Worm (Caenorhabditis elegans) whole organism, L3 larva: Measurements from ENCODE around the gene meg-2.
A peak's percentile ranks its signal among the peaks of the same experiment; 100 is the strongest.

Source experiments
- aly-2 ChIP-seq: fragments of 150-350 bp; optimal IDR thresholded peaks from 2 replicates; lab custom pipeline; 2014; ENCODE audit warnings: missing biosample characterization, missing genetic modification characterization
- ama-1 ChIP-seq: fragments of 150-350 bp; optimal IDR thresholded peaks from 2 replicates; lab custom pipeline; 2018
- ceh-9 ChIP-seq: sonication (generic microtip); optimal IDR thresholded peaks from 2 replicates; lab custom pipeline; 2018; ENCODE audit warnings: missing biosample characterization, missing genetic modification characterization
- daf-12 ChIP-seq: fragments of 150-350 bp; optimal IDR thresholded peaks from 2 replicates; lab custom pipeline; 2014; ENCODE audit warnings: missing biosample characterization, missing genetic modification reagents, missing genetic modification characterization
- egl-5 ChIP-seq: fragments of 150-350 bp; optimal IDR thresholded peaks from 2 replicates; lab custom pipeline; 2017; ENCODE audit warnings: missing biosample characterization, missing genetic modification reagents, missing genetic modification characterization, inconsistent platforms
- elt-2 ChIP-seq: sonication (generic microtip); optimal IDR thresholded peaks from 2 replicates; lab custom pipeline; 2016; ENCODE audit warnings: missing genetic modification reagents, mild to moderate bottlenecking, missing genetic modification characterization, missing compliant biosample characterization
- elt-3 ChIP-seq, 3 experiments: fragments of 150-350 bp in 1 of 3; sonication (generic microtip) in 2 of 3; optimal IDR thresholded peaks; 2 replicates in 2 of 3; 4 replicates in 1 of 3; lab custom pipeline; 2014 to 2017; ENCODE audit warnings: missing biosample characterization in 3 of 3, missing genetic modification characterization in 3 of 3
- fkh-10 ChIP-seq: sonication (generic microtip); optimal IDR thresholded peaks from 2 replicates; lab custom pipeline; 2017; ENCODE audit warnings: missing biosample characterization, missing genetic modification reagents, missing genetic modification characterization
- fkh-2 ChIP-seq: fragments of 150-350 bp; optimal IDR thresholded peaks from 2 replicates; lab custom pipeline; 2014; ENCODE audit warnings: missing biosample characterization, missing genetic modification reagents, missing genetic modification characterization
- fos-1 ChIP-seq: fragments of 150-350 bp; optimal IDR thresholded peaks from 2 replicates; lab custom pipeline; 2014; ENCODE audit warnings: missing biosample characterization, missing genetic modification characterization
- hmg-11 ChIP-seq: sonication (generic microtip); optimal IDR thresholded peaks from 2 replicates; lab custom pipeline; 2016; ENCODE audit warnings: missing genetic modification characterization, missing compliant biosample characterization
- jun-1 ChIP-seq: fragments of 150-350 bp; optimal IDR thresholded peaks from 2 replicates; lab custom pipeline; 2014; ENCODE audit warnings: missing biosample characterization, missing genetic modification reagents, missing genetic modification characterization
- lin-15B ChIP-seq: fragments of 150-350 bp; optimal IDR thresholded peaks from 2 replicates; lab custom pipeline; 2014; ENCODE audit warnings: missing biosample characterization, missing genetic modification characterization
- nfya-1 ChIP-seq: sonication (generic microtip); optimal IDR thresholded peaks from 2 replicates; lab custom pipeline; 2017; ENCODE audit warnings: missing genetic modification characterization, mild to moderate bottlenecking, missing compliant biosample characterization, antibody characterized with exemption, moderate library complexity; ENCODE audit not compliant: insufficient read depth
- nhr-11 ChIP-seq: fragments of 150-350 bp; optimal IDR thresholded peaks from 2 replicates; lab custom pipeline; 2014; ENCODE audit warnings: missing biosample characterization, missing genetic modification characterization
- nhr-25 ChIP-seq: sonication (generic microtip); optimal IDR thresholded peaks from 2 replicates; lab custom pipeline; 2017; ENCODE audit warnings: missing biosample characterization, missing genetic modification characterization
- nhr-43 ChIP-seq: sonication (generic microtip); optimal IDR thresholded peaks from 2 replicates; lab custom pipeline; 2016; ENCODE audit warnings: mild to moderate bottlenecking, missing genetic modification characterization, missing compliant biosample characterization; ENCODE audit not compliant: poor library complexity, severe bottlenecking
- pha-4 ChIP-seq: fragments of 150-350 bp; optimal IDR thresholded peaks from 2 replicates; lab custom pipeline; 2014; ENCODE audit warnings: missing biosample characterization, missing genetic modification reagents, missing genetic modification characterization
- pqm-1 ChIP-seq: fragments of 150-350 bp; optimal IDR thresholded peaks from 2 replicates; lab custom pipeline; 2017; ENCODE audit warnings: missing biosample characterization, missing genetic modification characterization, inconsistent platforms
- skn-1 ChIP-seq: fragments of 150-350 bp; optimal IDR thresholded peaks from 2 replicates; lab custom pipeline; 2014; ENCODE audit warnings: missing biosample characterization, missing genetic modification characterization
- snpc-4 ChIP-seq: fragments of 150-350 bp; optimal IDR thresholded peaks from 2 replicates; lab custom pipeline; 2014; ENCODE audit warnings: missing biosample characterization, missing genetic modification characterization
- tbx-2 ChIP-seq: sonication (generic microtip); optimal IDR thresholded peaks from 2 replicates; lab custom pipeline; 2016; ENCODE audit warnings: mild to moderate bottlenecking, missing genetic modification characterization, missing compliant biosample characterization
- unc-62 ChIP-seq: fragments of 150-350 bp; sonication (generic microtip); optimal IDR thresholded peaks from 4 replicates; lab custom pipeline; 2014; ENCODE audit warnings: missing biosample characterization, missing genetic modification reagents, missing genetic modification characterization
- zag-1 ChIP-seq: fragments of 150-350 bp; optimal IDR thresholded peaks from 2 replicates; lab custom pipeline; 2014; ENCODE audit warnings: missing biosample characterization, missing genetic modification characterization
- ztf-11 ChIP-seq: fragments of 150-350 bp; optimal IDR thresholded peaks from 2 replicates; lab custom pipeline; 2014; ENCODE audit warnings: missing biosample characterization, missing genetic modification characterization

The meg-2 gene

ce11 chrX:13893256-13893655, 32.7 kb downstream of the meg-2 start, which contains the start of gene sra-37:
TSS of gene sra-37 (minus strand) at chrX:13893356.
- TF ChIP-seq pqm-1 (tag; lab: Kevin White, UChicago) (no peak), nhr-11 (no peak), fos-1 (tag; lab: Kevin White, UChicago) (no peak), elt-3 (tag; optimal IDR thresholded peaks at IDR 0.05; lab: Kevin White, UChicago) (no peak), aly-2 (tag; lab: Kevin White, UChicago) (no peak), nhr-25 (tag; lab: Kevin White, UChicago) (no peak), nfya-1 (tag; lab: Kevin White, UChicago) (no peak), daf-12 (no peak), ztf-11 (tag; lab: Kevin White, UChicago) (no peak)

ce11 chrX:13886195-13886594, 39.7 kb downstream of the meg-2 start:
- TF ChIP-seq elt-3 (tag; optimal IDR thresholded peaks at IDR 0.05; lab: Kevin White, UChicago) (no peak), ama-1 (no peak)
- TF ChIP-seq, all 47 proteins: peak for 0

- no peak for TF ChIP-seq nfya-1 (tag; lab: Kevin White, UChicago)
- no peak for TF ChIP-seq ceh-9 (tag; lab: Kevin White, UChicago)
- no peak for TF ChIP-seq fkh-10 (GFP tag; lab: Kevin White, UChicago)
- peak; percentile 73 for TF ChIP-seq pqm-1 (tag; lab: Kevin White, UChicago)
- TF ChIP-seq pha-4 = peak; percentile 72
- TF ChIP-seq jun-1 = peak; percentile 12
- TF ChIP-seq elt-2 = peak; percentile 80
Measured at ce11 chrX:13885131-13885530, 40.8 kb downstream of the meg-2 start.

ce11 chrX:13884157-13884556, 41.8 kb downstream of the meg-2 start:
- TF ChIP-seq egl-5 (peak; percentile 76), elt-2 (peak; percentile 72), elt-3 (tag; optimal IDR thresholded peaks at IDR 0.05; lab: Kevin White, UChicago) (no peak), pqm-1 (tag; lab: Kevin White, UChicago) (peak; percentile 5)

ce11 chrX:13882639-13883038, 43.3 kb downstream of the meg-2 start, which contains the start of gene hlb-1:
TSS of gene hlb-1 (minus strand) at chrX:13882739.
- TF ChIP-seq pha-4 (peak; percentile 69), snpc-4 (tag; lab: Kevin White, UChicago) (no peak)
- TF ChIP-seq, all 47 proteins: peak for 1

ce11 chrX:13881760-13882369, 44.1 kb downstream of the meg-2 start:
- TF ChIP-seq elt-3 (tag; optimal IDR thresholded peaks at IDR 0.05; lab: Kevin White, UChicago) = no peak
- TF ChIP-seq nhr-11 = no peak
- no peak for TF ChIP-seq nhr-43 (tag; lab: Kevin White, UChicago)
- TF ChIP-seq daf-12 = no peak
- TF ChIP-seq skn-1 (tag; lab: Kevin White, UChicago) = no peak
- no peak for TF ChIP-seq hmg-11 (tag; lab: Kevin White, UChicago)

- TF ChIP-seq skn-1 (tag; lab: Kevin White, UChicago) (no peak), daf-12 (no peak), fkh-2 (tag; lab: Kevin White, UChicago) (no peak), zag-1 (no peak), lin-15B (no peak), fos-1 (tag; lab: Kevin White, UChicago) (no peak), aly-2 (tag; lab: Kevin White, UChicago) (no peak), egl-5 (no peak), nhr-43 (tag; lab: Kevin White, UChicago) (no peak)
Measured at ce11 chrX:13878082-13878481, 47.8 kb downstream of the meg-2 start.

ce11 chrX:13876860-13877259, 49.1 kb downstream of the meg-2 start:
- no peak for TF ChIP-seq unc-62 (GFP tag; lab: Kevin White, UChicago)
- TF ChIP-seq tbx-2 (tag; lab: Kevin White, UChicago) = no peak
- TF ChIP-seq elt-2 = peak; percentile 46
